Fruit fly (Drosophila melanogaster): ENCODE results near the gene hiro.

dm6 chr3L:675856-676255, 11.9 kb downstream of the hiro start:
- TF ChIP-seq Myc (optimal IDR thresholded peaks at IDR 0.05) (no peak), h (optimal IDR thresholded peaks at IDR 0.05) (no peak), Sin3A (optimal IDR thresholded peaks at IDR 0.05) (no peak)
